Worm (Caenorhabditis elegans): ENCODE data around the gene urm-1.

urm-1 gene

DNA sequence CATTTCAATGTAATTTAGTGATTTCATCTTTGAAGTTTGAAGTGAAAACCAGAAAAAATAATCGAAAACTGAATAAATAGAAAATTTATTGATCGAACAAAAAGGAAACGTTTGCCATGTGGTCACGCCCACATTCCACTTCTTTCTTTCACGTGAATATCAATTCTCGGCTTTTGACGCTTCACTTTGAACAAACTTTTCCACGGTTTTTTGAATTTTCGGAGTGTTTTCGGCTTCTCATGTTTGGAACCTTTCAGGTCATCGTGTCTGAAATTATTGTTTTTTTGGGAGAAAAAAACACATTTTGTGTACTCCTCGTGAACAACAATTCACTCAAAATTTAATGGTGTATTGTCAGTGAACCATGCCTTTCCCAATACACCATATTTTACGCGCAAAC lies 47.6 kb downstream of the urm-1 start, which contains the start of gene T21C12.8:
Gene T21C12.8, minus strand, starts transcription at position 101 of the 400 bp plus-strand sequence.
- TF ChIP-seq nhr-67 (tag; optimal IDR thresholded peaks at IDR 0.05) = no peak
- TF ChIP-seq elt-2 (tag; optimal IDR thresholded peaks at IDR 0.05) = no peak
- TF ChIP-seq ceh-82 (tag; optimal IDR thresholded peaks at IDR 0.05) = no peak
- TF ChIP-seq egl-27 (tag; optimal IDR thresholded peaks at IDR 0.05) = no peak
